Worm (Caenorhabditis elegans): ENCODE results near the gene srt-45.

The srt-45 gene

DNA sequence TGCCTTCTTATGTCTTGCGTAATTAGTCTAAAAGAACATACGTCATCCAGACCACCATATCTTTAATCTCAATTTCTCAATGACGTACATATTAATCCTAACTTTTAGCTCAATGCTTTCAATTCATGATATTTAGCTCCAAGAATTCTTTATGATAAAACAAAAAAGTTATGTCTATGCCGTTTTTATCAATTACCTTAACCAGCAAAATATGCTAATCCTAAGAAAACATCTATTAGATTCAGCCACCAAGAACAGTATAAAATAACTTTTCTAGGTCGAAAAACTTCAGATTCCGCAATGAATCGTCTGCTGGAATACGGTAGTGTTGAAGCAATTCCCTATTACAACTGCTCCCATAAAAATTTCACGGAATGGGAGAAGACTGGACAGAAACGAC is at the start of gene srt-45:
Gene srt-45, plus strand, starts transcription at position 301 of the 400 bp plus-strand sequence.
- TF ChIP-seq tra-4 (tag; optimal IDR thresholded peaks at IDR 0.05) (no peak), aly-1 (tag; optimal IDR thresholded peaks at IDR 0.05) (no peak), tbx-37 (GFP tag; conservative IDR thresholded peaks at IDR 0.05) (no peak), hmbx-1 (tag; optimal IDR thresholded peaks at IDR 0.05) (no peak), F13C5.2 (tag; optimal IDR thresholded peaks at IDR 0.05) (no peak), scrt-1 (GFP tag; IDR thresholded peaks at IDR 0.05) (no peak), B0310.2 (tag; optimal IDR thresholded peaks at IDR 0.05) (no peak), hnd-1 (tag; optimal IDR thresholded peaks at IDR 0.05) (no peak), flt-1 (GFP tag; IDR thresholded peaks at IDR 0.05) (no peak), ets-7 (tag; optimal IDR thresholded peaks at IDR 0.05) (no peak), hmg-4 (GFP tag; optimal IDR thresholded peaks at IDR 0.05) (no peak), sea-1 (GFP tag; conservative IDR thresholded peaks at IDR 0.05) (no peak), tbx-11 (GFP tag; IDR thresholded peaks at IDR 0.05) (no peak), pes-1 (GFP tag; IDR thresholded peaks at IDR 0.05) (no peak), ceh-36 (tag; optimal IDR thresholded peaks at IDR 0.05) (no peak), ama-1 (optimal IDR thresholded peaks at IDR 0.05) (no peak), ceh-13 (GFP tag; optimal IDR thresholded peaks at IDR 0.05) (no peak)

- no peak for TF ChIP-seq aly-1 (tag; optimal IDR thresholded peaks at IDR 0.05)
- no peak for TF ChIP-seq pes-1 (GFP tag; IDR thresholded peaks at IDR 0.05)
- TF ChIP-seq hmbx-1 (tag; optimal IDR thresholded peaks at IDR 0.05): no peak
- TF ChIP-seq tbx-37 (GFP tag; conservative IDR thresholded peaks at IDR 0.05): no peak
Measured at ce11 chrV:19737458-19737857, 46.5 kb upstream of the srt-45 start, which contains the start of gene W04E12.7. TSS of gene W04E12.7 (minus strand) at chrV:19737558.

DNA sequence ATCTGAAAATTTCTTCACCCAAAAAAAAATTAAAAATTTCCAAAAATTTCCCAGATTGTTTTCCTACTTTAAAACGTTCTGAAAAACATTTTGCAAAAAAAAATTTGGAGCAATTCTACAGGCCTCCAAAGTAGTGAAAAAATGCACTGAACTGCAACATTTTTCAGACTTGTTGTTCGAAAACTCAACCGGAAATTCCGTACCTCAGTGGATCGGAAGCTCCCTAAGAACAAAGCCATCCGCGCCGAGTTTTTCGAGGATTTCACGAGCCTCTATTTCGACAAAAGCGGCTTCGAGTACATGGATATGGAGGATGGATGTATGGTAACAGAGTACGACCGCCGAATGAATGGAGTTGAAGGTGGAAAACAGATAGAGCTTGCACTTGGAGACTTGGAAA is 45.8 kb upstream of the srt-45 start, which contains the start of gene fbxa-131:
Gene fbxa-131, plus strand, starts transcription at position 301 of the 400 bp plus-strand sequence.
- TF ChIP-seq hmbx-1 (tag; optimal IDR thresholded peaks at IDR 0.05) (no peak), pes-1 (GFP tag; IDR thresholded peaks at IDR 0.05) (no peak), ceh-13 (GFP tag; optimal IDR thresholded peaks at IDR 0.05) (no peak), tra-4 (tag; optimal IDR thresholded peaks at IDR 0.05) (no peak), tbx-11 (GFP tag; IDR thresholded peaks at IDR 0.05) (no peak), tbx-37 (GFP tag; conservative IDR thresholded peaks at IDR 0.05) (no peak), flt-1 (GFP tag; IDR thresholded peaks at IDR 0.05) (no peak), ets-7 (tag; optimal IDR thresholded peaks at IDR 0.05) (no peak), aly-1 (tag; optimal IDR thresholded peaks at IDR 0.05) (no peak), ceh-36 (tag; optimal IDR thresholded peaks at IDR 0.05) (no peak), hnd-1 (tag; optimal IDR thresholded peaks at IDR 0.05) (no peak), B0310.2 (tag; optimal IDR thresholded peaks at IDR 0.05) (no peak), ama-1 (optimal IDR thresholded peaks at IDR 0.05) (no peak), sea-1 (GFP tag; conservative IDR thresholded peaks at IDR 0.05) (no peak), hmg-4 (GFP tag; optimal IDR thresholded peaks at IDR 0.05) (no peak), F13C5.2 (tag; optimal IDR thresholded peaks at IDR 0.05) (no peak), scrt-1 (GFP tag; IDR thresholded peaks at IDR 0.05) (no peak)

ce11 chrV:19741034-19741433 is 42.9 kb upstream of the srt-45 start, which contains the start of gene W04E12.2:
TSS of gene W04E12.2 (minus strand) at chrV:19741134.
- TF ChIP-seq ceh-36 (tag; optimal IDR thresholded peaks at IDR 0.05) (no peak), tra-4 (tag; optimal IDR thresholded peaks at IDR 0.05) (no peak), ceh-13 (GFP tag; optimal IDR thresholded peaks at IDR 0.05) (no peak), F13C5.2 (tag; optimal IDR thresholded peaks at IDR 0.05) (no peak), sea-1 (GFP tag; conservative IDR thresholded peaks at IDR 0.05) (no peak), B0310.2 (tag; optimal IDR thresholded peaks at IDR 0.05) (no peak), tbx-11 (GFP tag; IDR thresholded peaks at IDR 0.05) (no peak), aly-1 (tag; optimal IDR thresholded peaks at IDR 0.05) (no peak)

DNA sequence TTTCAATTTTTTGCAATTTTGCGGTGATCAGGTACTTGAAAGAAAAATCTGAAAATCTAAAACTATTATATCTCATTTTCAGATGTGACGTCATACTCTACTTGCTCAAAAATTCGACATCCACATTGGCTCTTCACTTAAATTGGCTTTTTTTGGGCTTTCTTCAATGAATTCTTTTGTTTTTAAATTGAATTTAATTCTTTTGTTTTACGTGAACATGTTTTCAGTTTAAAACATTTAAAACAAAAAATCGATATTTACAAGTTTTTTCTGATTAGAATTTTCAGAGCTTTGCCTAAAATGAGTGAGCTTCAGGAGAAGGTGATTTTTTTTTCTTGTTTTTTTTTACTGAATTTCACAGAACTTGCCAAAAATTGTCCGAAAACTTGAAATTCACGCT is 42.3 kb upstream of the srt-45 start, which contains the start of gene W04E12.3:
Gene W04E12.3, plus strand, starts transcription at position 301 of the 400 bp plus-strand sequence.
- no peak for TF ChIP-seq pes-1 (GFP tag; IDR thresholded peaks at IDR 0.05)
- TF ChIP-seq ets-7 (tag; optimal IDR thresholded peaks at IDR 0.05): no peak
- TF ChIP-seq hnd-1 (tag; optimal IDR thresholded peaks at IDR 0.05): no peak
- no peak for TF ChIP-seq ceh-13 (GFP tag; optimal IDR thresholded peaks at IDR 0.05)
- no peak for TF ChIP-seq scrt-1 (GFP tag; IDR thresholded peaks at IDR 0.05)
- no peak for TF ChIP-seq tra-4 (tag; optimal IDR thresholded peaks at IDR 0.05)
- no peak for TF ChIP-seq ceh-36 (tag; optimal IDR thresholded peaks at IDR 0.05)
- TF ChIP-seq B0310.2 (tag; optimal IDR thresholded peaks at IDR 0.05): no peak
- no peak for TF ChIP-seq sea-1 (GFP tag; conservative IDR thresholded peaks at IDR 0.05)
- TF ChIP-seq tbx-11 (GFP tag; IDR thresholded peaks at IDR 0.05): no peak
- TF ChIP-seq flt-1 (GFP tag; IDR thresholded peaks at IDR 0.05): no peak
- no peak for TF ChIP-seq ama-1 (optimal IDR thresholded peaks at IDR 0.05)
- TF ChIP-seq tbx-37 (GFP tag; conservative IDR thresholded peaks at IDR 0.05): no peak
- TF ChIP-seq hmg-4 (GFP tag; optimal IDR thresholded peaks at IDR 0.05): no peak
- TF ChIP-seq F13C5.2 (tag; optimal IDR thresholded peaks at IDR 0.05): no peak
- no peak for TF ChIP-seq aly-1 (tag; optimal IDR thresholded peaks at IDR 0.05)
- no peak for TF ChIP-seq hmbx-1 (tag; optimal IDR thresholded peaks at IDR 0.05)

DNA sequence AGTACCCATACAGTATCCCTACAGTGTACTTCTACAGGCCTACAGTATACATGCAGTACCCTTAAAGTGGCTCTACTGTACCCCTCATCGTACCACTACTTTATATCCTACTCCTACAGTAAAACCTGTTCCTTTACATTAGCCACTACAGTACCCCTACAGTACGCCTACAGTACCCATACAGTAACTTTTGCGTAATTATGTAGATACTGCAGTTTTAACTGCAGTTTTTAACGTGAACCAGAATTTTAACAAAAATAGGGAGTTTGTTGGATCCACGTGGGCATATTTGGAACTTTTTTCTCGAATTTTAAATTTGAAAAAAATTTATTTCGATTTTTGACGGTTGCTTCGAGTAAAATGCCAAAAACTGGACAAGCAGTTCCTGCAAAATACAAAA is 40.6 kb upstream of the srt-45 start, which contains the start of gene W04E12.4:
Gene W04E12.4, plus strand, starts transcription at position 301 of the 400 bp plus-strand sequence.
- TF ChIP-seq F13C5.2 (tag; optimal IDR thresholded peaks at IDR 0.05) (no peak), tbx-11 (GFP tag; IDR thresholded peaks at IDR 0.05) (no peak), ceh-13 (GFP tag; optimal IDR thresholded peaks at IDR 0.05) (no peak), sea-1 (GFP tag; conservative IDR thresholded peaks at IDR 0.05) (no peak), flt-1 (GFP tag; IDR thresholded peaks at IDR 0.05) (no peak), ceh-36 (tag; optimal IDR thresholded peaks at IDR 0.05) (no peak), B0310.2 (tag; optimal IDR thresholded peaks at IDR 0.05) (no peak), hnd-1 (tag; optimal IDR thresholded peaks at IDR 0.05) (no peak), scrt-1 (GFP tag; IDR thresholded peaks at IDR 0.05) (no peak), aly-1 (tag; optimal IDR thresholded peaks at IDR 0.05) (no peak)

DNA sequence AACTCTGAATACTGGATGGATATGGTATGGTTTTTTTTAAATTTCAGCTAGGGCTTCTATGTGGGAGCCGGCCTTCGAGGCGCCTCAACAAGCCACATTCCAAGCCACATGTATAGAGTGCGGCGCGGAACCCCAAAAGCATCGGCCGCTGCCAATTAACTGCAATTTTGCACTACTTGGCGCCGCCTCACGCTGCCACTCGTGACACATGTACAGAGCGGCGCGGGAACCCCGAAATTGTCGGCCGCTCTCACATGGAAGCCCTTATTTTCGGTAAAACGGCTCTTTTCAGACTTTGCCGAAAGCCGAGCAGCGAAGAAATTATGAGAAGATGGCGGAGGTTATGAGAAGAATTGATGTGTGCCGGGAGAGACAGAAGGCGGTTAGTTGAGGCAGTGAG is 40.1 kb upstream of the srt-45 start:
- TF ChIP-seq ceh-36 (tag; optimal IDR thresholded peaks at IDR 0.05): no peak
- TF ChIP-seq hmbx-1 (tag; optimal IDR thresholded peaks at IDR 0.05): no peak
- TF ChIP-seq sea-1 (GFP tag; conservative IDR thresholded peaks at IDR 0.05): 0 out of 2 replicates have a peak, but pooled peaks have one; percentile 32
- no peak for TF ChIP-seq scrt-1 (GFP tag; IDR thresholded peaks at IDR 0.05)
- TF ChIP-seq tbx-11 (GFP tag; IDR thresholded peaks at IDR 0.05): no peak
